Worm (Caenorhabditis elegans) whole organism, L4 larva: ENCODE results near the gene F38B6.3.

Source experiments
- F10B5.3 ChIP-seq: sonication (generic microtip); optimal IDR thresholded peaks from 2 replicates; lab custom pipeline; 2016; ENCODE audit warnings: mild to moderate bottlenecking, missing genetic modification characterization, missing compliant biosample characterization
- F49E8.2 ChIP-seq: sonication (generic microtip); optimal IDR thresholded peaks from 2 replicates; lab custom pipeline; 2016; ENCODE audit warnings: missing compliant biosample characterization, mild to moderate bottlenecking, missing genetic modification characterization, borderline replicate concordance
- R02D3.7 ChIP-seq: fragments of 150-350 bp; sonication (generic microtip); optimal IDR thresholded peaks from 3 replicates; lab custom pipeline; 2014; ENCODE audit warnings: missing biosample characterization, missing genetic modification characterization
- Y105C5A.15 ChIP-seq: fragments of 200-800 bp; sonication (Bioruptor generic); IDR thresholded peaks from 2 replicates; pipeline ENCODE4 v1.3.6; 2022; ENCODE audit warnings: missing genetic modification characterization, missing compliant biosample characterization
- ZK546.5 ChIP-seq, 2 experiments: sonication (generic microtip); optimal IDR thresholded peaks; 2 replicates each; lab custom pipeline; 2017; ENCODE audit warnings: missing biosample characterization in 2 of 2, missing genetic modification characterization in 2 of 2
- aha-1 ChIP-seq: fragments of 150-350 bp; peaks from one replicate; lab custom pipeline; 2014; ENCODE audit warnings: missing biosample characterization, missing genetic modification characterization
- ama-1 ChIP-seq: fragments of 150-350 bp; optimal IDR thresholded peaks from 2 replicates; lab custom pipeline; 2014; ENCODE audit warnings: inconsistent platforms, mixed read lengths
- ceh-20 ChIP-seq: fragments of 200-800 bp; sonication (Bioruptor generic); IDR thresholded peaks from 2 replicates; pipeline ENCODE4 v1.3.6; 2022; ENCODE audit warnings: missing genetic modification reagents, missing genetic modification characterization, missing compliant biosample characterization
- ceh-44 ChIP-seq: fragments of 200-800 bp; sonication (Bioruptor generic); IDR thresholded peaks from 2 replicates; pipeline ENCODE4 v1.3.6; 2022; ENCODE audit warnings: missing genetic modification reagents, missing genetic modification characterization, missing compliant biosample characterization
- ces-1 ChIP-seq: fragments of 150-350 bp; sonication (generic microtip); optimal IDR thresholded peaks from 4 replicates; lab custom pipeline; 2014; ENCODE audit warnings: missing biosample characterization, missing genetic modification reagents, missing genetic modification characterization
- cey-2 ChIP-seq: sonication (generic microtip); optimal IDR thresholded peaks from 3 replicates; lab custom pipeline; 2017; ENCODE audit warnings: missing genetic modification characterization, mild to moderate bottlenecking, missing compliant biosample characterization, antibody characterized with exemption, borderline replicate concordance; ENCODE audit not compliant: insufficient read depth
- daf-16 ChIP-seq, 3 experiments: sonication (generic microtip); optimal IDR thresholded peaks; 2 replicates each; lab custom pipeline; 2016 to 2017; ENCODE audit warnings: missing genetic modification characterization in 3 of 3, missing genetic modification reagents in 3 of 3, mild to moderate bottlenecking in 2 of 3, missing compliant biosample characterization in 2 of 3, missing biosample characterization in 1 of 3, moderate library complexity in 1 of 3
- daf-19 ChIP-seq: fragments of 200-800 bp; sonication (Bioruptor generic); conservative IDR thresholded peaks from 2 replicates; pipeline ENCODE4 v1.3.6; 2022; ENCODE audit warnings: missing genetic modification characterization, missing compliant biosample characterization
- fkh-10 ChIP-seq: fragments of 150-350 bp; optimal IDR thresholded peaks from 2 replicates; lab custom pipeline; 2014; ENCODE audit warnings: missing biosample characterization, missing genetic modification reagents, missing genetic modification characterization
- fos-1 ChIP-seq: fragments of 150-350 bp; optimal IDR thresholded peaks from 2 replicates; lab custom pipeline; 2014; ENCODE audit warnings: missing biosample characterization, missing genetic modification characterization
- hif-1 ChIP-seq, 2 experiments: sonication (generic microtip); optimal IDR thresholded peaks; 2 replicates each; lab custom pipeline; 2016 to 2017; ENCODE audit warnings: missing compliant biosample characterization in 2 of 2, missing genetic modification characterization in 2 of 2, missing genetic modification reagents in 2 of 2, missing genotype in 2 of 2, mild to moderate bottlenecking in 1 of 2
- hmg-1.1 ChIP-seq: fragments of 200-800 bp; sonication (Bioruptor generic); IDR thresholded peaks from 2 replicates; pipeline ENCODE4 v1.3.6; 2022; ENCODE audit warnings: missing genetic modification reagents, missing genetic modification characterization, missing compliant biosample characterization
- lir-3 ChIP-seq: sonication (generic microtip); optimal IDR thresholded peaks from 2 replicates; lab custom pipeline; 2016; ENCODE audit warnings: mild to moderate bottlenecking, missing genetic modification characterization, missing compliant biosample characterization
- madf-9 ChIP-seq: fragments of 200-800 bp; sonication (Bioruptor generic); conservative IDR thresholded peaks from 2 replicates; pipeline ENCODE4 v1.3.6; 2022; ENCODE audit warnings: missing genetic modification reagents, missing genetic modification characterization, missing compliant biosample characterization
- mxl-3 ChIP-seq: fragments of 200-800 bp; sonication (Bioruptor generic); optimal IDR thresholded peaks from 2 replicates; lab custom pipeline; 2018; ENCODE audit warnings: mild to moderate bottlenecking, missing genetic modification characterization, missing compliant biosample characterization
- nhr-11 ChIP-seq: fragments of 150-350 bp; optimal IDR thresholded peaks from 2 replicates; lab custom pipeline; 2014; ENCODE audit warnings: missing biosample characterization, missing genetic modification characterization
- nhr-111 ChIP-seq: fragments of 200-800 bp; sonication (Bioruptor generic); optimal IDR thresholded peaks from 2 replicates; lab custom pipeline; 2018; ENCODE audit warnings: mild to moderate bottlenecking, missing genetic modification characterization, missing compliant biosample characterization
- php-3 ChIP-seq: fragments of 200-800 bp; sonication (Bioruptor generic); IDR thresholded peaks from 2 replicates; pipeline ENCODE4 v1.3.6; 2022; ENCODE audit warnings: missing genetic modification reagents, missing genetic modification characterization, missing compliant biosample characterization
- spr-3 ChIP-seq: fragments of 200-800 bp; sonication (Bioruptor generic); optimal IDR thresholded peaks from 2 replicates; lab custom pipeline; 2018; ENCODE audit warnings: mild to moderate bottlenecking, missing genetic modification characterization, missing compliant biosample characterization
- tag-97 ChIP-seq: fragments of 200-800 bp; sonication (Bioruptor generic); IDR thresholded peaks from 2 replicates; pipeline ENCODE4 v1.3.6; 2022; ENCODE audit warnings: missing genetic modification characterization, missing compliant biosample characterization
- unc-62 ChIP-seq, 3 experiments: fragments of 150-350 bp in 1 of 3; sonication (generic microtip); optimal IDR thresholded peaks in 2 of 3; peaks in 1 of 3; 1 replicate in 1 of 3; 2 replicates in 2 of 3; lab custom pipeline; 2014 to 2017; ENCODE audit warnings: missing biosample characterization in 3 of 3, missing genetic modification characterization in 3 of 3, missing genetic modification reagents in 3 of 3, missing genotype in 1 of 3
- zip-2 ChIP-seq: fragments of 150-350 bp; optimal IDR thresholded peaks from 2 replicates; lab custom pipeline; 2014; ENCODE audit warnings: missing biosample characterization, missing genetic modification characterization
- ztf-11 ChIP-seq: fragments of 150-350 bp; optimal IDR thresholded peaks from 2 replicates; lab custom pipeline; 2014; ENCODE audit warnings: missing biosample characterization, missing genetic modification characterization

F38B6.3 gene

DNA sequence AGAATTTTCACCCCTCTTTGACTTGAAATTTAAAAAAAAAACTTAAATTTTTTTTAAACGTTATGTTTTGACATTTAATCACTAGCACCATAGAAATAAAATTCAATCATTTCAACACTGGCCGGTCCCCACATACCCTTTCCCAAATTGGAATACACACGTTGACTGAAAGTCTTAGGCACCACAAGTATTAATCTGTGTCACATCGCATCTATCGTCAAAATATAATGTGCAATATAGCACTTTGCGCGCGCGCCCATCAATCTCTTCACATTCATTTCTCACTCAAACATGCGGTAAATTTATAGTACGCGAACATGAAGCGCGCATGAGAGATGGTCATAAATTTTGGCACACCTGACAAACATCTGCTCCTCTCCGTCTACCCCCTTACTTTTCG lies 6.1 kb upstream of the F38B6.3 start:
- TF ChIP-seq ces-1 (GFP tag; lab: Kevin White, UChicago) (no peak), Y105C5A.15 (GFP tag; lab: Robert Waterston, UW) (no peak), fos-1 (tag; lab: Kevin White, UChicago) (no peak), daf-16 (GFP tag; optimal IDR thresholded peaks at IDR 0.05; lab: Kevin White, UChicago) (no peak), daf-16 (tag; optimal IDR thresholded peaks at IDR 0.05; lab: Kevin White, UChicago) (no peak), php-3 (GFP tag; lab: Robert Waterston, UW) (no peak), unc-62 (GFP tag; optimal IDR thresholded peaks at IDR 0.05 in 1 of 2; lab: Kevin White, UChicago) (peak in 1 of 2 experiments; percentile 90), unc-62 (tag; optimal IDR thresholded peaks at IDR 0.05; lab: Kevin White, UChicago) (no peak), R02D3.7 (tag; lab: Kevin White, UChicago) (no peak)

DNA sequence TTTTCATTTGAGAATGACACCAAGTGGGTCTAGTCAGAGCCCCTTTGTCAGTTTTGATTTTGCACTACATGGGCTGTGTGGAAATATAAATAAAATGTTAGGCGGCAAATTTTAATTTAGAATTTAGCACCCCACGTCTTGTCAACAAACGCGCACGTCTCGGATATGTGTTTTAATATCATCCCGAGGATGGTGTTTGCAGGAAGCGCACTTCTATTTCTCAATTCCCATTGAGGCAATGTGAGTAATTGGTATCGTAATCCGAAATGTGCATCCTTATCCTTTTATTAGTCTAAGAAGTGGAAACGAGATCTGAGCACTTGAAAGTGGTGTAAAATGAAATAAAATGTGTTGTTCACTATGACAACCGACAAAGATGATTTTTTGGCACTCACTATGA lies 5.7 kb upstream of the F38B6.3 start:
- TF ChIP-seq ZK546.5 (tag; optimal IDR thresholded peaks at IDR 0.05; lab: Kevin White, UChicago), result no peak
- TF ChIP-seq ztf-11 (tag; lab: Kevin White, UChicago), result no peak
- TF ChIP-seq ama-1, result no peak
- TF ChIP-seq cey-2 (tag; lab: Kevin White, UChicago), result no peak
- TF ChIP-seq aha-1 (tag; lab: Kevin White, UChicago), result peak; percentile 66
- no peak for TF ChIP-seq F49E8.2 (tag; lab: Kevin White, UChicago)

DNA sequence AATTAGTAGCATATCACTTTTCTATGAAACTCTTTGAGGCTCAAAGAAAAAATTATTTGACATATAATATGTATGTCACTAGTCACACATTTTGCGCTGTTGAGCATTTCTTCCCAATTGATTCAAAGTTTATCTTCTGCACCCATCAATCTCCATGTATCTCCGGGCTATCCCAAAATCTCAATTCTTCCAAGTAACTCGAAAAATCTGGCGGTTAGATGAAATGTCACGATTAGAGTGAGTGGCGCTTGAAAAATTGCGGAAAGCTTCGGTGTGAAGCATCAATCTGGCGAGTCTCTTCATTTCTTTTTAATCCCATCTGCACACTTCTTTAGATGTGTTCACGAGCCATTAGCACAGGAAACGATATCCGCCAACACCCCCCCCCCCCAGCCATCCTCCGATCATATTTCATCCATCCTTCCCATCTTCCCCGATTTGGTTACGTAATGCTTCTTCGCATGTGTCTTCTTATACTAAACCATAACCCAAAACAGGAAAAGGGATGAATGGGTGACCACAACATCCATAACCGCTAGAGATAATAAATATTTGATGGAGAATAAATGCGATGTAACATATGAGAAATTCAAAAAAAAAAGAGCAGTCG lies 4.4 kb upstream of the F38B6.3 start:
- TF ChIP-seq nhr-111 (GFP tag; lab: Kevin White, UChicago) (no peak), unc-62 (GFP tag; optimal IDR thresholded peaks at IDR 0.05 in 1 of 2; lab: Kevin White, UChicago) (peak in 1 of 2 experiments; percentile 89), unc-62 (tag; optimal IDR thresholded peaks at IDR 0.05; lab: Kevin White, UChicago) (no peak), aha-1 (tag; lab: Kevin White, UChicago) (peak; percentile 63), ceh-20 (GFP tag; lab: Robert Waterston, UW) (0 out of 2 replicates have a peak, but pooled peaks have one; percentile 16)
- TF ChIP-seq, all 104 proteins: peak for 3

- TF ChIP-seq hmg-1.1 (GFP tag; lab: Robert Waterston, UW), result no peak
- TF ChIP-seq fkh-10 (GFP tag; lab: Kevin White, UChicago), result peak; percentile 11
Observed at ce11 chrX:6689985-6690384, 3.4 kb upstream of the F38B6.3 start, which contains the start of gene F38B6.6. F38B6.6 (minus strand) TSS chrX:6690085.

- TF ChIP-seq hif-1 (tag; optimal IDR thresholded peaks at IDR 0.05; lab: Kevin White, UChicago), result no peak
- no peak for TF ChIP-seq ztf-11 (tag; lab: Kevin White, UChicago)
- no peak for TF ChIP-seq F10B5.3
- TF ChIP-seq daf-19 (GFP tag; lab: Robert Waterston, UW), result no peak
- no peak for TF ChIP-seq zip-2 (tag; lab: Kevin White, UChicago)
- no peak for TF ChIP-seq spr-3 (GFP tag; lab: Kevin White, UChicago)
- no peak for TF ChIP-seq tag-97 (GFP tag; lab: Robert Waterston, UW)
- no peak for TF ChIP-seq mxl-3 (GFP tag; lab: Kevin White, UChicago)
- TF ChIP-seq lir-3 (tag; lab: Kevin White, UChicago), result no peak
- no peak for TF ChIP-seq nhr-11 (tag; lab: Kevin White, UChicago)
- no peak for TF ChIP-seq ceh-44 (GFP tag; lab: Robert Waterston, UW)
Observed at ce11 chrX:6691653-6692052, 1.8 kb upstream of the F38B6.3 start.

- TF ChIP-seq unc-62 (GFP tag; optimal IDR thresholded peaks at IDR 0.05 in 1 of 2; lab: Kevin White, UChicago) (peak in 1 of 2 experiments; percentile 74), unc-62 (tag; optimal IDR thresholded peaks at IDR 0.05; lab: Kevin White, UChicago) (no peak), madf-9 (GFP tag; lab: Robert Waterston, UW) (no peak)
Observed at ce11 chrX:6692896-6693295, 535 bp upstream of the F38B6.3 start.
